Fruit fly (Drosophila melanogaster): ENCODE results near the gene AdamTS-A.

Gene AdamTS-A

DNA sequence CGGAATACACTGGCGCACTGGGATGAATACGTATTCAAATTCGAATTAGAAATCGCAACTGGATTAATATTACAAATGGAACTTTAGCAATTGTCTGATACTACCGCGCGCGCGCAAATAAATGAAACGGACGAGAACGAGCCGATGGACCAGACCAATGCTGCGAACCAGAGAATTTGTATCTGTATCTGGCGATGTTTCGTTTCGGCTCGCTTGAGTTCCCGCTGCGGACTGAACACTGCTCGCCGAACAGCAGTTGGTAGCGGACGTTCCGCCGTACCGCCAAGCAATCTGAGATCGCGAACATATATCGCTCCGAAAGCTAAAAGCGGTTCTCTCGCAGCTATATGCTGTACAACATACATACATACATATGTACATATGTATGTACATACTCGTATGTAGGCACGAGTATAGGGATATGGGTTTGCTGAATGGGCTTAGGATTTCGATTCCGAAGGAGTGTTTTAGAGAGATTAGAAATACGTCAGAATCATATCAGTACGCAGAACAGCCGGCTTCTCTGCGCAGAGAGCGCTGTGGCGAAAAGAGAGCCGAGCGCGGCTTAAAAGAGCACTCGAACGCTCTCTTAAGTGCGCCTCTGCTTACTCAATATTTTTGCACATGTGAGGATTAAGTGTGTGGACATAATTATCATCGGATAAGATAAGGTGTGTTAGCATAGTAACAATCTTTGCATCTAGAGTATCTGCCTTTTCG is at the start of gene AdamTS-A:
Gene AdamTS-A, minus strand, starts transcription at position 221 of the 720 bp plus-strand sequence.
- TF ChIP-seq dl (GFP tag; optimal IDR thresholded peaks at IDR 0.05; ENCODE audit: insufficient read depth in 1 of 2, partially characterized antibody in 2 of 2) (peak; percentile 44 to 80), lola (GFP tag; optimal IDR thresholded peaks at IDR 0.05) (no peak), Dif (GFP tag; optimal IDR thresholded peaks at IDR 0.05; ENCODE audit: partially characterized antibody) (peak; percentile 55)

dm6 chr3R:15517113-15517512 is 41.1 kb upstream of the AdamTS-A start:
- TF ChIP-seq tai (GFP tag; optimal IDR thresholded peaks at IDR 0.05) = no peak

- TF ChIP-seq Sp1 (GFP tag; optimal IDR thresholded peaks at IDR 0.05) (no peak), lola (GFP tag; optimal IDR thresholded peaks at IDR 0.05) (no peak), tai (GFP tag; optimal IDR thresholded peaks at IDR 0.05) (no peak), CrebA (GFP tag; optimal IDR thresholded peaks at IDR 0.05; ENCODE audit: borderline replicate concordance) (no peak), N (GFP tag; optimal IDR thresholded peaks at IDR 0.05) (no peak), Mio (GFP tag; optimal IDR thresholded peaks at IDR 0.05) (no peak), ey (GFP tag; optimal IDR thresholded peaks at IDR 0.05) (no peak), Rel (GFP tag; optimal IDR thresholded peaks at IDR 0.05) (no peak), Rel (tag; optimal IDR thresholded peaks at IDR 0.05) (no peak), HLH106 (tag; optimal IDR thresholded peaks at IDR 0.05) (no peak), h (GFP tag; optimal IDR thresholded peaks at IDR 0.05) (no peak), Hr83 (GFP tag; optimal IDR thresholded peaks at IDR 0.05; ENCODE audit: poor library complexity, severe bottlenecking) (no peak), foxo (GFP tag; optimal IDR thresholded peaks at IDR 0.05) (no peak), OdsH (GFP tag; optimal IDR thresholded peaks at IDR 0.05) (no peak), sv (GFP tag; optimal IDR thresholded peaks at IDR 0.05) (no peak), woc (GFP tag; optimal IDR thresholded peaks at IDR 0.05) (no peak), Dfd (GFP tag; optimal IDR thresholded peaks at IDR 0.05) (no peak), jim (GFP tag; optimal IDR thresholded peaks at IDR 0.05) (no peak), rgr (GFP tag; optimal IDR thresholded peaks at IDR 0.05) (no peak), dl (GFP tag; optimal IDR thresholded peaks at IDR 0.05; ENCODE audit: insufficient read depth in 1 of 2, partially characterized antibody in 2 of 2) (no peak)
Observed at dm6 chr3R:15513208-15513607, 37.2 kb upstream of the AdamTS-A start.

dm6 chr3R:15512249-15512648 is 36.3 kb upstream of the AdamTS-A start:
- TF ChIP-seq Jra (GFP tag; optimal IDR thresholded peaks at IDR 0.05) (no peak), dsf (GFP tag; optimal IDR thresholded peaks at IDR 0.05; ENCODE audit: borderline replicate concordance) (no peak), foxo (GFP tag; optimal IDR thresholded peaks at IDR 0.05) (no peak), dl (GFP tag; optimal IDR thresholded peaks at IDR 0.05; ENCODE audit: insufficient read depth in 1 of 2, partially characterized antibody in 2 of 2) (no peak), HLH106 (tag; optimal IDR thresholded peaks at IDR 0.05) (no peak), CrebA (GFP tag; optimal IDR thresholded peaks at IDR 0.05; ENCODE audit: borderline replicate concordance) (no peak), CG9705 (GFP tag; optimal IDR thresholded peaks at IDR 0.05) (no peak), fru (GFP tag; optimal IDR thresholded peaks at IDR 0.05) (no peak), brk (GFP tag; optimal IDR thresholded peaks at IDR 0.05) (no peak), Mio (GFP tag; optimal IDR thresholded peaks at IDR 0.05) (no peak), h (GFP tag; optimal IDR thresholded peaks at IDR 0.05) (no peak), CG32264 (GFP tag; optimal IDR thresholded peaks at IDR 0.05) (no peak), jim (GFP tag; optimal IDR thresholded peaks at IDR 0.05) (no peak)

DNA sequence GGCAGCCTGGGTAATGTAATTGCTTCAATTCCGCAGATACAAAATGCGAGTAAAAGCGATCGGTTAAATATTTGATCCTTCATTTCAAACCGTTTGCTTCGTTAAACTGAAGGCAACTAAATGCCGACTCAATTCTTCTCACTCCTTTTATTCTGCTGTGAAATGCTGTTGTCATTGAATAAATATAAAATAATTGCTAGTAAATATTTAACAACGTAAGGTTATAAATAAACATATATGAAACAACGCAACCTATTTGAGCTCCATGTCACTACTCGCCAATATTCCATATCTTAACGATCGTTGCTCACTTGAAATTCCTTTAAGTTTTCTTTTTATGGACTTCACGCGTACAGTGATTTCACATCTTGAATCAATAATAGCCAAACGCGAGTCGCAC is 33.8 kb upstream of the AdamTS-A start, which contains the start of gene CG44013:
Gene CG44013, minus strand, starts transcription at position 101 of the 400 bp plus-strand sequence.
- TF ChIP-seq psq (GFP tag; optimal IDR thresholded peaks at IDR 0.05) (no peak), pan (optimal IDR thresholded peaks at IDR 0.05) (no peak), OdsH (GFP tag; optimal IDR thresholded peaks at IDR 0.05) (no peak), dsf (GFP tag; optimal IDR thresholded peaks at IDR 0.05; ENCODE audit: borderline replicate concordance) (no peak), Hr78 (GFP tag; optimal IDR thresholded peaks at IDR 0.05) (no peak), Dif (GFP tag; optimal IDR thresholded peaks at IDR 0.05; ENCODE audit: partially characterized antibody) (no peak), Rel (GFP tag; optimal IDR thresholded peaks at IDR 0.05) (no peak), Rel (tag; optimal IDR thresholded peaks at IDR 0.05) (no peak), jim (GFP tag; optimal IDR thresholded peaks at IDR 0.05) (no peak), Hnf4 (GFP tag; optimal IDR thresholded peaks at IDR 0.05) (no peak), CG9705 (GFP tag; optimal IDR thresholded peaks at IDR 0.05) (no peak), CG32264 (GFP tag; optimal IDR thresholded peaks at IDR 0.05) (no peak), Mio (GFP tag; optimal IDR thresholded peaks at IDR 0.05) (no peak), Sp1 (GFP tag; optimal IDR thresholded peaks at IDR 0.05) (no peak), woc (GFP tag; optimal IDR thresholded peaks at IDR 0.05) (no peak)
